Worm (Caenorhabditis elegans) whole organism, L4/young adult: ENCODE measurements around the gene srv-19.

ENCODE experiments used
- W03F9.2 ChIP-seq: fragments of 150-350 bp; optimal IDR thresholded peaks from 2 replicates; lab custom pipeline; 2014; ENCODE audit warnings: missing biosample characterization, missing genetic modification characterization
- dao-5 ChIP-seq: sonication (generic microtip); optimal IDR thresholded peaks from 2 replicates; lab custom pipeline; 2016; ENCODE audit warnings: missing genotype, missing genetic modification characterization, moderate library complexity, missing compliant biosample characterization
- him-1 ChIP-seq: sonication (generic microtip); optimal IDR thresholded peaks from 2 replicates; lab custom pipeline; 2016; ENCODE audit warnings: missing genotype, missing genetic modification reagents, missing genetic modification characterization, missing compliant biosample characterization

Gene srv-19

ce11 chrIV:5873825-5874224, at the start of gene srv-19:
Gene srv-19 (minus strand): TSS chrIV:5873925.
- TF ChIP-seq W03F9.2 (tag; lab: Kevin White, UChicago) (no peak), him-1 (tag; lab: Kevin White, UChicago) (no peak)

DNA sequence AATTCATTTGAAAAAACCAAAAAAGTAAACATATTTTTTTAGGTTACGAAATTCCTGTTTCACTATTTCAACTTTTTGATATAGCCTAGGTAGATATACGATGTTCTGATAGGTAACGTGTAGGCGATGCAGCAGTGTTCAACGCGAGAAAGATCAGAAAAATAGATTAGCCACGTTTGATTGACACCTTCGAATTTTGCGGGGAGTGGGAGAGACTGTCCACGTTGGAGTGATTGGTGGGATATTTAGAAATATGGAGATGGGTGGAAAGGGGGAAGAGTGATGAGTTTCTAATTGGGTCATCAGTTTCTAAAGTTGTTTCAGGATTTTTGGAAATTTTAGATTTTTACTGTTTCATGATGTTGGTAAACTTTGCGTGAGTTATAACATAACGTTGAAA, 49.4 kb upstream of the srv-19 start:
- TF ChIP-seq him-1 (tag; lab: Kevin White, UChicago) (no peak), dao-5 (tag; lab: Kevin White, UChicago) (no peak), W03F9.2 (tag; lab: Kevin White, UChicago) (no peak)

DNA sequence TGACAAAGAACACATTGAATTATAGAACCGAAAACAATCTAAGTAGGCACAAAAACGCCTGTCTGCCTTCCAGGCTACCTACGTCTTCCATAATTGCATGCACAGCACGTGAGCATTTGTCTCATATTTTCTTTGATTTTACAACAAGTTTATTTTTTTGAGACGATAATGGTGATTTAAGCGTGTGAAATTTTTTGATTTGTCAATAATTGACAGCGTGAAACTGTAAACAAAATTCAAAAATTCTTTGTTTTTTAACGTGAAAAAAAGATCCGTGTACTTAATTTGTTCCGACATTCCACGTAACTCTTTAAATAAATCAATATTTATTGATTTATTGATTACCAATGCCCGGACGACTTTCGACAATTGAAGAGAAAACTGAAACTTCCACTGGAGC, 43.3 kb upstream of the srv-19 start, which contains the start of gene dhhc-13:
Gene dhhc-13, plus strand, starts transcription at position 301 of the 400 bp plus-strand sequence.
- TF ChIP-seq him-1 (tag; lab: Kevin White, UChicago) (no peak), dao-5 (tag; lab: Kevin White, UChicago) (no peak), W03F9.2 (tag; lab: Kevin White, UChicago) (no peak)

DNA sequence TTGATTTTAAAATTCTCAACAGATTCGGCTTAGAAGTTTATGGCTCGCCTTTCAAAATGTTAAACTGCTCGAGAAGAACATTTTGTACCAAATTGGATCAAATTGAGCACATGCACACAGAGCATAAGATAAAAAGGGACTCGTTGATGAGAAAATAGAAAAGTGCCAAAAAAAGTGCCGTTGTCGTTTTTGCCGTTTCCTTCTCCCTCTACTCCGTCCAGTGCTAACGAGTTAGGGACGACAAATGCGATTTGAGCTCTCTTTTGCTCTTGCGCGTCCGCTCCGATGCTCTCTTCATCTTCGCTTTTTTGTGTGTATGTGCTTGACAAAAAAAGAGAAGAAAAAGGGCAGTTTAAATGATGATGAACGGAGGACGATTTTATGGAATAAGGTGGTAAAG, 41.4 kb upstream of the srv-19 start:
- no peak for TF ChIP-seq W03F9.2 (tag; lab: Kevin White, UChicago)
- TF ChIP-seq him-1 (tag; lab: Kevin White, UChicago), result no peak
- TF ChIP-seq dao-5 (tag; lab: Kevin White, UChicago), result no peak

ce11 chrIV:5903305-5903778, 29.6 kb upstream of the srv-19 start, which contains the start of gene H04M03.12:
Gene H04M03.12 (minus strand): TSS chrIV:5903355.
- TF ChIP-seq W03F9.2 (tag; lab: Kevin White, UChicago), result no peak
- no peak for TF ChIP-seq dao-5 (tag; lab: Kevin White, UChicago)
- TF ChIP-seq him-1 (tag; lab: Kevin White, UChicago), result no peak

- no peak for TF ChIP-seq him-1 (tag; lab: Kevin White, UChicago)
Measured at ce11 chrIV:5902730-5903129, 29.0 kb upstream of the srv-19 start.

ce11 chrIV:5896341-5896740, 22.6 kb upstream of the srv-19 start, which contains the start of gene pck-3:
Gene pck-3 (plus strand): TSS chrIV:5896641.
- TF ChIP-seq him-1 (tag; lab: Kevin White, UChicago), result no peak
- no peak for TF ChIP-seq W03F9.2 (tag; lab: Kevin White, UChicago)
- TF ChIP-seq dao-5 (tag; lab: Kevin White, UChicago), result no peak

DNA sequence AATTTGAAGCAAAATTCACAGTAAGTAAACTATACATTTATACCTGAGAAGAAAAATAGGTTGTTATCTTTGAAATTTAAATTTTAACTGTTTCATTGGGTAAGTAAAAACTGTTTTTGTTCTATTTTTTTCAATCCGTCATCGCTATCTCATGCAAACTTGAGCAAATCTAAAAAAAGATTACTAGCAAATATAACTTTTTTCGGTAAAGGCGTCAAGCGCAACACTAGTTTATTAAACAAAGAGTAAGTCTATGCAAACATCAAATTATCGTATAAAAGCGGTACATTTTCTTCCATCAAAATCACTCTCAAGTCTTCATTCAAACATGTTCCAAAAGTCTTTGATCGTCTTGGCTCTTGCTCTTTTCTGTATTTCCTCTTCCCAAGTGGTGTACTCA, 21.5 kb upstream of the srv-19 start, which contains the start of gene nspb-6:
Gene nspb-6, plus strand, starts transcription at position 301 of the 400 bp plus-strand sequence.
- TF ChIP-seq him-1 (tag; lab: Kevin White, UChicago) (no peak), W03F9.2 (tag; lab: Kevin White, UChicago) (no peak), dao-5 (tag; lab: Kevin White, UChicago) (no peak)

DNA sequence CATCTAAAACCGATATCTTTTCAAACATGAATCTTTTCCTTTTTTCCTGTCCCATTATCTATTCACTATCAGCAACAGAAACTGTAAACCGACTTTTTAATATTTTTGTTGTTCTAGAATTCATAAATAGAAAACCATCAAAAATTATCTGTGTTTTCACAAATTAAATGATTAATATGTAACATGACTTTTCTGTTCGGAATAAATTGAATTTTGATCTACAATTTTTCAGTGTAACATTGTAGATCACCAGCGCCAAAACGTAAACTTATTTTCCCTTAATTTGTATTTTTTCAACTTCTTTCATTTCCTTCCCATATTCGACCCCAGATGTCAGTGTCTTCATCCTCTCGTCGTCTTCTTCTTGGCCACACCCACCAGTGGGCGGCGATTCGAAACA, 17.5 kb upstream of the srv-19 start, which contains the start of gene H04M03.3:
Gene H04M03.3, plus strand, starts transcription at position 301 of the 400 bp plus-strand sequence.
- TF ChIP-seq dao-5 (tag; lab: Kevin White, UChicago) (no peak), W03F9.2 (tag; lab: Kevin White, UChicago) (no peak), him-1 (tag; lab: Kevin White, UChicago) (no peak)

DNA sequence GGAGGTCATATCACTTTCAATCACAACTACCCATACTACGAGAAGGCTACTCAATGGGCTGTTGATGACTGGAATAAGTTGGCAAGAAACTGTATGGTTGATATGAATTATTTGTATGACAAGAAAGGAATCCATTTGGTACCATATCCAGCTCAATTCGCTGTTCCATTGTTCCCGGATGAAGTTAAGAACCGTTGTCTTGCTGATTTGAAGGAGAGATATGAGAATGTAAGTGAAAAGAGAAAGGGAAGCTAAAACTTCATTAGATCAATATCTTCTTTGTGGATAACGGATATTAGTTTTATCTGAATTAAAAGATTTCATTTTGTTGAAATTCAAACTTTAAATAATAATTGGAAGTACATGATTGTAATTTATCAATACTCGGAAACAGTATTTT, 12.9 kb upstream of the srv-19 start:
- no peak for TF ChIP-seq dao-5 (tag; lab: Kevin White, UChicago)
- no peak for TF ChIP-seq him-1 (tag; lab: Kevin White, UChicago)
- TF ChIP-seq W03F9.2 (tag; lab: Kevin White, UChicago), result no peak

- TF ChIP-seq him-1 (tag; lab: Kevin White, UChicago) (no peak), W03F9.2 (tag; lab: Kevin White, UChicago) (no peak)
Measured at ce11 chrIV:5885180-5885887, 11.6 kb upstream of the srv-19 start, which contains the start of gene glf-1. Gene glf-1 (plus strand): TSS chrIV:5885835.

DNA sequence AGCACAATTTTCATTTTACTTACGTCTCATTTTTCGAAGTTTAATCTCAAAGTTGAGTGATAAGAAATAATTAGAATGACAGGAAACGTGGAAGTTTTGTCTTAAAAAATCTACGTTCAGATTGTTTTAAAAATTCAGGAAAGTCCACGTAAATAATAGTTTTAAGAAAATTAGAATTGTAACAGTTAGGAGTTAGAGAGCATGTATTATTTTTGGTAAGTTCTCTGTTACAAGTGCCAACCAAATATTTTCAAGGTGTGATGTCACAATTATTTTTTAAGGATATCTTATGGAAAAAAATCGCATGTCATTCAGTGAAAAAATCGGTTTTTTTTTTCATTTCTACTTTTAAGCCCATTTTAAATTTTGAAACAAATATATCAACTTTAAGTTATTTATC, 10.8 kb upstream of the srv-19 start, which contains the start of gene H04M03.11:
Gene H04M03.11, minus strand, starts transcription at position 101 of the 400 bp plus-strand sequence.
- no peak for TF ChIP-seq W03F9.2 (tag; lab: Kevin White, UChicago)

DNA sequence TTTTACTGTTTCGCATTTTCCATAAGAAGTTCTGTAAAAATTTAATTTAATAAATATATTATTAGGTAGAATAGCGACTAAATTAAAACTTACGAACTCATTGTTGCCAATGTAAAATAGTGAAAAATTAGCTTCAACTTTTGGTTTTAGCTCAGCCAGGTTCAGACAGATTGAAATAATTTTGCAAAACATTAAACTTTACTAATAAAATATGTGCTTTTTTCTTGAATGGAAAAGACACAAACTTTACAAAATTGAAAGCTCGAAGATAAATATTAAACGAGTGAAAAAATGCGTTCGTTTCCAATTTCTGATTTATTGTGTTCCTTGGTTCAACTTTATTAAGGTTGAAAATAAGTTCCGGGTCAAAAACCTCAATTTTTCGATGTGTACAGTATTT, 6.1 kb upstream of the srv-19 start, which contains the start of gene srv-22:
Gene srv-22, minus strand, starts transcription at position 101 of the 400 bp plus-strand sequence.
- TF ChIP-seq W03F9.2 (tag; lab: Kevin White, UChicago) (no peak), dao-5 (tag; lab: Kevin White, UChicago) (no peak), him-1 (tag; lab: Kevin White, UChicago) (no peak)

DNA sequence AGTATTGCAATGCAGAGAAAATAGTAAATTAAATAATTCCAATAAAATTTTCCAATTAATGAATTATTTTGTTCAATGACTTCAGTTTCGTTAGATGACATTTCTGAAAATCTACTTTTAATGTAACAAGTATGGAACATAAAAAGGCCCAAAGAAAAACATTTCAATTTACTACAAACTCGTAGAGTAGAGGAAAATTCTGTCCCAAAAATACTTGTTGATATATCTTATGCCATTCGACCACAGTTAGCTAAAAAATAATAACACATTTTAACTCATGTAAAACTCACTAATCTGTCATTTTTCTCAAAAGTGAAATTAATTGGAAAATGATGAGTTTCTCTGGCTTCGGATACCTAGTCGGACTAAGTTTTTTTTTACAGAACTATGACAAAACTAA, 3.5 kb upstream of the srv-19 start, which contains the start of gene srv-21:
Gene srv-21, minus strand, starts transcription at position 101 of the 400 bp plus-strand sequence.
- no peak for TF ChIP-seq him-1 (tag; lab: Kevin White, UChicago)
- no peak for TF ChIP-seq dao-5 (tag; lab: Kevin White, UChicago)
- TF ChIP-seq W03F9.2 (tag; lab: Kevin White, UChicago), result no peak
